Worm (Caenorhabditis elegans) whole organism, L4/young adult: Measurements from ENCODE around the gene Y77E11A.16.

Experiments
- W03F9.2 ChIP-seq: fragments of 150-350 bp; optimal IDR thresholded peaks from 2 replicates; lab custom pipeline; 2014; ENCODE audit warnings: missing biosample characterization, missing genetic modification characterization
- dao-5 ChIP-seq: sonication (generic microtip); optimal IDR thresholded peaks from 2 replicates; lab custom pipeline; 2016; ENCODE audit warnings: missing genotype, missing genetic modification characterization, moderate library complexity, missing compliant biosample characterization
- him-1 ChIP-seq: sonication (generic microtip); optimal IDR thresholded peaks from 2 replicates; lab custom pipeline; 2016; ENCODE audit warnings: missing genotype, missing genetic modification reagents, missing genetic modification characterization, missing compliant biosample characterization

DNA sequence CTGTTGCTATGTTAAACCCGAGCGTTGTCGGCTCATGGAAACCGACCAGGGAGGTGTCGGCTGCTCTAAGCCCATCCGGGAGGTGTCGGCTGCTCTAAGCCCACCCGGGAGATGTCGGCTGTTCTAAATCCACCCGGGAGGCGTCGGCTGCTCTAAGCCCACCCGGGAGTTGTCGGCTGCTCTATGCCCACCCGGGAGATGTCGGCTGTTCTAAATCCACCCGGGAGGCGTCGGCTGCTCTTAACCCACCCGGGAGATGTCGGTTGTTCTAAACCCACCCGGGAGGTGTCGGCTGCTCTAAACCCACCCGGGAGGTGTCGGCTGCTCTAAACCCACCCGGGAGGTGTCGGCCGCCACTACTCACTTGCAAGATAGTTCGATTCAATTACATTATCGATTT is 30.7 kb downstream of the Y77E11A.16 start:
- TF ChIP-seq him-1 (tag; lab: Kevin White, UChicago): no peak
- no peak for TF ChIP-seq W03F9.2 (tag; lab: Kevin White, UChicago)
- no peak for TF ChIP-seq dao-5 (tag; lab: Kevin White, UChicago)
